Worm (Caenorhabditis elegans) whole organism, early embryonic: ENCODE data around the gene F13D12.3.

ENCODE experiments used
- aly-1 ChIP-seq: sonication (generic microtip); optimal IDR thresholded peaks from 2 replicates; lab custom pipeline; 2016; ENCODE audit warnings: missing genetic modification characterization, missing compliant biosample characterization
- ama-1 ChIP-seq: fragments of 150-350 bp; optimal IDR thresholded peaks from 2 replicates; lab custom pipeline; 2014
- ceh-13 ChIP-seq: fragments of 200-800 bp; sonication (Bioruptor generic); optimal IDR thresholded peaks from 2 replicates; lab custom pipeline; 2018; ENCODE audit warnings: mild to moderate bottlenecking, missing genetic modification characterization, missing compliant biosample characterization
- ceh-36 ChIP-seq: sonication (generic microtip); optimal IDR thresholded peaks from 2 replicates; lab custom pipeline; 2016; ENCODE audit warnings: missing genetic modification characterization, inconsistent platforms, missing compliant biosample characterization
- ets-7 ChIP-seq: sonication (generic microtip); optimal IDR thresholded peaks from 2 replicates; lab custom pipeline; 2016; ENCODE audit warnings: missing genotype, missing genetic modification characterization, missing compliant biosample characterization
- flt-1 ChIP-seq: fragments of 200-800 bp; sonication (Bioruptor generic); IDR thresholded peaks from 2 replicates; pipeline ENCODE4 v1.3.6; 2022; ENCODE audit warnings: missing genetic modification characterization, missing compliant biosample characterization
- hmbx-1 ChIP-seq: sonication (generic microtip); optimal IDR thresholded peaks from 2 replicates; lab custom pipeline; 2016; ENCODE audit warnings: mild to moderate bottlenecking, missing genetic modification characterization, missing compliant biosample characterization
- hmg-4 ChIP-seq: fragments of 200-800 bp; sonication (Bioruptor generic); optimal IDR thresholded peaks from 2 replicates; lab custom pipeline; 2018; ENCODE audit warnings: mild to moderate bottlenecking, missing genetic modification characterization, missing compliant biosample characterization
- sea-1 ChIP-seq: fragments of 200-800 bp; sonication (Bioruptor generic); conservative IDR thresholded peaks from 2 replicates; pipeline ENCODE4 v1.3.6; 2022; ENCODE audit warnings: missing genetic modification characterization, missing compliant biosample characterization
- tbx-11 ChIP-seq: fragments of 200-800 bp; sonication (Bioruptor generic); IDR thresholded peaks from 2 replicates; pipeline ENCODE4 v1.3.6; 2022; ENCODE audit warnings: missing genetic modification characterization, missing compliant biosample characterization

- TF ChIP-seq sea-1 (no peak), ceh-13 (GFP tag; lab: Kevin White, UChicago) (no peak), tbx-11 (no peak), ceh-36 (tag; lab: Kevin White, UChicago) (no peak), ets-7 (tag; lab: Kevin White, UChicago) (no peak), flt-1 (GFP tag; lab: Robert Waterston, UW) (no peak), ama-1 (no peak), aly-1 (no peak), hmbx-1 (tag; lab: Kevin White, UChicago) (no peak), hmg-4 (no peak)
These were observed 617 bp downstream of the F13D12.3 start for ce11 chrII:11720819-11721218.
